Worm (Caenorhabditis elegans) whole organism, young adult: ENCODE results near the gene npr-2.

Source experiments
- B0019.2 ChIP-seq: fragments of 200-800 bp; sonication (Bioruptor generic); conservative IDR thresholded peaks from 2 replicates; pipeline ENCODE4 v1.3.6; 2022; ENCODE audit warnings: missing genetic modification reagents, missing genetic modification characterization, missing compliant biosample characterization
- B0035.1 ChIP-seq: sonication (generic microtip); optimal IDR thresholded peaks from 2 replicates; lab custom pipeline; 2016; ENCODE audit warnings: missing genetic modification characterization, mild to moderate bottlenecking, missing compliant biosample characterization, missing genotype, missing genetic modification reagents
- B0336.3 ChIP-seq: fragments of 200-800 bp; sonication (Bioruptor generic); IDR thresholded peaks from 2 replicates; pipeline ENCODE4 v1.3.6; 2022; ENCODE audit warnings: missing genetic modification characterization, missing compliant biosample characterization
- C06A6.2 ChIP-seq: fragments of 200-800 bp; sonication (Bioruptor generic); conservative IDR thresholded peaks from 2 replicates; pipeline ENCODE4 v1.3.6; 2022; ENCODE audit warnings: missing genetic modification characterization, missing compliant biosample characterization
- F10E7.11 ChIP-seq: sonication (generic microtip); optimal IDR thresholded peaks from 2 replicates; lab custom pipeline; 2017; ENCODE audit warnings: mild to moderate bottlenecking, missing genetic modification characterization, moderate library complexity, missing compliant biosample characterization
- F22D6.2 ChIP-seq: sonication (generic microtip); optimal IDR thresholded peaks from 2 replicates; lab custom pipeline; 2016; ENCODE audit warnings: mild to moderate bottlenecking, missing genetic modification characterization, missing compliant biosample characterization
- F33H1.4 ChIP-seq: fragments of 200-800 bp; sonication (Bioruptor generic); IDR thresholded peaks from 2 replicates; pipeline ENCODE4 v1.3.6; 2022; ENCODE audit warnings: missing genetic modification reagents, missing genetic modification characterization, missing compliant biosample characterization
- F55B11.4 ChIP-seq: sonication (generic microtip); optimal IDR thresholded peaks from 2 replicates; lab custom pipeline; 2016; ENCODE audit warnings: missing compliant biosample characterization, missing genetic modification characterization, borderline replicate concordance; ENCODE audit not compliant: insufficient read depth
- F57A8.1 ChIP-seq: fragments of 200-800 bp; sonication (Bioruptor generic); optimal IDR thresholded peaks from 2 replicates; lab custom pipeline; 2018; ENCODE audit warnings: mild to moderate bottlenecking, missing genetic modification characterization, moderate library complexity, missing compliant biosample characterization
- F57C9.4 ChIP-seq: sonication (generic microtip); optimal IDR thresholded peaks from 2 replicates; lab custom pipeline; 2017; ENCODE audit warnings: mild to moderate bottlenecking, missing genetic modification characterization, missing compliant biosample characterization
- Y67H2A.10 ChIP-seq: fragments of 200-800 bp; sonication (Bioruptor generic); conservative IDR thresholded peaks from 2 replicates; pipeline ENCODE4 v1.3.6; 2022; ENCODE audit warnings: missing genetic modification reagents, missing genetic modification characterization, missing compliant biosample characterization
- ZK185.1 ChIP-seq: sonication (generic microtip); optimal IDR thresholded peaks from 2 replicates; lab custom pipeline; 2016; ENCODE audit warnings: mild to moderate bottlenecking, missing genetic modification characterization, missing compliant biosample characterization; ENCODE audit not compliant: poor library complexity, severe bottlenecking
- akir-1 ChIP-seq: fragments of 200-800 bp; sonication (Bioruptor generic); optimal IDR thresholded peaks from 2 replicates; lab custom pipeline; 2018; ENCODE audit warnings: mild to moderate bottlenecking, missing genetic modification characterization, moderate library complexity, missing compliant biosample characterization
- atf-7 ChIP-seq: sonication (generic microtip); optimal IDR thresholded peaks from 2 replicates; lab custom pipeline; 2017; ENCODE audit warnings: mild to moderate bottlenecking, missing genetic modification characterization, missing compliant biosample characterization
- bed-1 ChIP-seq: fragments of 200-800 bp; sonication (Bioruptor generic); IDR thresholded peaks from 2 replicates; pipeline ENCODE4 v1.3.6; 2022; ENCODE audit warnings: missing genetic modification reagents, missing genetic modification characterization, missing compliant biosample characterization
- cebp-1 ChIP-seq, 2 experiments: fragments of 200-800 bp in 1 of 2; sonication (Bioruptor generic) in 1 of 2; sonication (generic microtip) in 1 of 2; IDR thresholded peaks in 1 of 2; optimal IDR thresholded peaks in 1 of 2; 2 replicates each; pipeline versions ENCODE4 v1.3.6 to Lab custom; 2017 to 2022; ENCODE audit warnings: missing compliant biosample characterization in 2 of 2, missing genetic modification characterization in 2 of 2, mild to moderate bottlenecking in 1 of 2, missing genetic modification reagents in 1 of 2, moderate library complexity in 1 of 2
- cebp-2 ChIP-seq: fragments of 200-800 bp; sonication (Bioruptor generic); IDR thresholded peaks from 2 replicates; pipeline ENCODE4 v1.3.6; 2022; ENCODE audit warnings: missing genetic modification characterization, missing compliant biosample characterization
- ceh-100 ChIP-seq: fragments of 200-800 bp; sonication (Bioruptor generic); IDR thresholded peaks from 2 replicates; pipeline ENCODE4 v1.3.6; 2022; ENCODE audit warnings: missing genetic modification reagents, missing genetic modification characterization, missing compliant biosample characterization
- ceh-40 ChIP-seq: fragments of 200-800 bp; sonication (Bioruptor generic); IDR thresholded peaks from 2 replicates; pipeline ENCODE4 v1.3.6; 2022; ENCODE audit warnings: missing genetic modification characterization, missing compliant biosample characterization
- ceh-58 ChIP-seq: fragments of 200-800 bp; sonication (Bioruptor generic); IDR thresholded peaks from 2 replicates; pipeline ENCODE4 v1.3.6; 2022; ENCODE audit warnings: missing genetic modification characterization, missing compliant biosample characterization
- ceh-79 ChIP-seq: sonication (generic microtip); optimal IDR thresholded peaks from 2 replicates; lab custom pipeline; 2017; ENCODE audit warnings: mild to moderate bottlenecking, missing genetic modification characterization, missing compliant biosample characterization
- die-1 ChIP-seq: sonication (generic microtip); optimal IDR thresholded peaks from 2 replicates; lab custom pipeline; 2016; ENCODE audit warnings: missing genotype, mild to moderate bottlenecking, missing genetic modification characterization, missing compliant biosample characterization
- dox-1 ChIP-seq: fragments of 200-800 bp; sonication (Bioruptor generic); IDR thresholded peaks from 2 replicates; pipeline ENCODE4 v1.3.6; 2022; ENCODE audit warnings: missing genetic modification reagents, missing genetic modification characterization, missing compliant biosample characterization
- egrh-3 ChIP-seq: fragments of 200-800 bp; sonication (Bioruptor generic); IDR thresholded peaks from 2 replicates; pipeline ENCODE4 v1.3.6; 2022; ENCODE audit warnings: missing genetic modification reagents, missing genetic modification characterization, missing compliant biosample characterization
- ekl-4 ChIP-seq: fragments of 200-800 bp; sonication (Bioruptor generic); IDR thresholded peaks from 2 replicates; pipeline ENCODE4 v1.3.6; 2022; ENCODE audit warnings: missing genetic modification reagents, missing genetic modification characterization, missing compliant biosample characterization
- ets-4 ChIP-seq: fragments of 200-800 bp; sonication (Bioruptor generic); optimal IDR thresholded peaks from 2 replicates; lab custom pipeline; 2018; ENCODE audit warnings: mild to moderate bottlenecking, missing genetic modification characterization, missing compliant biosample characterization
- fkh-3 ChIP-seq: sonication (generic microtip); optimal IDR thresholded peaks from 2 replicates; lab custom pipeline; 2016; ENCODE audit warnings: mild to moderate bottlenecking, missing genetic modification characterization, missing compliant biosample characterization
- hlh-26 ChIP-seq: fragments of 200-800 bp; sonication (Bioruptor generic); conservative IDR thresholded peaks from 2 replicates; pipeline ENCODE4 v1.3.6; 2022; ENCODE audit warnings: missing genetic modification reagents, missing genetic modification characterization, missing compliant biosample characterization
- hrde-1 ChIP-seq: sonication (generic microtip); optimal IDR thresholded peaks from 2 replicates; lab custom pipeline; 2016; ENCODE audit warnings: missing genetic modification characterization, mild to moderate bottlenecking, missing compliant biosample characterization, moderate library complexity, missing genotype, missing genetic modification reagents, borderline replicate concordance
- lag-1 ChIP-seq: fragments of 200-800 bp; sonication (Bioruptor generic); IDR thresholded peaks from 2 replicates; pipeline ENCODE4 v1.3.6; 2022; ENCODE audit warnings: missing genetic modification reagents, missing genetic modification characterization, missing compliant biosample characterization
- lin-26 ChIP-seq: fragments of 200-800 bp; sonication (Bioruptor generic); IDR thresholded peaks from 2 replicates; pipeline ENCODE4 v1.3.6; 2022; ENCODE audit warnings: missing genetic modification reagents, missing genetic modification characterization, missing compliant biosample characterization
- lin-40 ChIP-seq: sonication (generic microtip); optimal IDR thresholded peaks from 2 replicates; lab custom pipeline; 2016; ENCODE audit warnings: missing genetic modification characterization, mild to moderate bottlenecking, missing compliant biosample characterization, missing genotype, missing genetic modification reagents
- lsl-1 ChIP-seq: fragments of 200-800 bp; sonication (Bioruptor generic); optimal IDR thresholded peaks from 2 replicates; lab custom pipeline; 2018; ENCODE audit warnings: mild to moderate bottlenecking, missing genetic modification characterization, moderate library complexity, missing compliant biosample characterization
- madf-10 ChIP-seq: sonication (generic microtip); optimal IDR thresholded peaks from 2 replicates; lab custom pipeline; 2016; ENCODE audit warnings: mild to moderate bottlenecking, missing genetic modification characterization, missing compliant biosample characterization
- madf-8 ChIP-seq: fragments of 200-800 bp; sonication (Bioruptor generic); conservative IDR thresholded peaks from 2 replicates; pipeline ENCODE4 v1.3.6; 2022; ENCODE audit warnings: missing genetic modification reagents, missing genetic modification characterization, missing compliant biosample characterization
- mxl-1 ChIP-seq: sonication (generic microtip); optimal IDR thresholded peaks from 2 replicates; lab custom pipeline; 2016; ENCODE audit warnings: missing genetic modification characterization, missing compliant biosample characterization
- nhr-120 ChIP-seq: fragments of 200-800 bp; sonication (Bioruptor generic); IDR thresholded peaks from 2 replicates; pipeline ENCODE4 v1.3.6; 2022; ENCODE audit warnings: missing genetic modification characterization, missing compliant biosample characterization
- nhr-179 ChIP-seq: sonication (generic microtip); optimal IDR thresholded peaks from 2 replicates; lab custom pipeline; 2016; ENCODE audit warnings: mild to moderate bottlenecking, missing genetic modification characterization, missing compliant biosample characterization
- rec-8 ChIP-seq, 2 experiments: sonication (generic microtip); optimal IDR thresholded peaks; 2 replicates each; lab custom pipeline; 2016; ENCODE audit warnings: mild to moderate bottlenecking in 2 of 2, missing genetic modification characterization in 2 of 2, missing genetic modification reagents in 2 of 2, missing genotype in 2 of 2, missing biosample characterization in 1 of 2, missing compliant biosample characterization in 1 of 2, moderate library complexity in 1 of 2
- sea-2 ChIP-seq: fragments of 200-800 bp; sonication (Bioruptor generic); IDR thresholded peaks from 2 replicates; pipeline ENCODE4 v1.3.6; 2022; ENCODE audit warnings: missing genetic modification characterization, missing compliant biosample characterization
- snpc-1.3 ChIP-seq: sonication (generic microtip); optimal IDR thresholded peaks from 2 replicates; lab custom pipeline; 2017; ENCODE audit warnings: missing genetic modification characterization, mild to moderate bottlenecking, missing compliant biosample characterization, antibody characterized with exemption, moderate library complexity, missing genotype, missing genetic modification reagents; ENCODE audit not compliant: insufficient read depth
- tlf-1 ChIP-seq: fragments of 200-800 bp; sonication (Bioruptor generic); optimal IDR thresholded peaks from 2 replicates; lab custom pipeline; 2018; ENCODE audit warnings: mild to moderate bottlenecking, missing genetic modification characterization, missing compliant biosample characterization
- xnd-1 ChIP-seq: sonication (generic microtip); optimal IDR thresholded peaks from 2 replicates; lab custom pipeline; 2016; ENCODE audit warnings: missing genotype, missing genetic modification reagents, missing genetic modification characterization, missing compliant biosample characterization
- zim-3 ChIP-seq: sonication (generic microtip); optimal IDR thresholded peaks from 2 replicates; lab custom pipeline; 2017; ENCODE audit warnings: mild to moderate bottlenecking, missing genetic modification characterization, moderate library complexity, missing compliant biosample characterization
- ztf-22 ChIP-seq: fragments of 200-800 bp; sonication (Bioruptor generic); optimal IDR thresholded peaks from 2 replicates; lab custom pipeline; 2018; ENCODE audit warnings: mild to moderate bottlenecking, missing genetic modification characterization, moderate library complexity, missing compliant biosample characterization
- ztf-26 ChIP-seq: sonication (generic microtip); optimal IDR thresholded peaks from 2 replicates; lab custom pipeline; 2017; ENCODE audit warnings: missing genetic modification characterization, missing compliant biosample characterization
- ztf-6 ChIP-seq: fragments of 200-800 bp; sonication (Bioruptor generic); IDR thresholded peaks from 2 replicates; pipeline ENCODE4 v1.3.6; 2022; ENCODE audit warnings: missing genetic modification reagents, missing genetic modification characterization, missing compliant biosample characterization

npr-2 gene

DNA sequence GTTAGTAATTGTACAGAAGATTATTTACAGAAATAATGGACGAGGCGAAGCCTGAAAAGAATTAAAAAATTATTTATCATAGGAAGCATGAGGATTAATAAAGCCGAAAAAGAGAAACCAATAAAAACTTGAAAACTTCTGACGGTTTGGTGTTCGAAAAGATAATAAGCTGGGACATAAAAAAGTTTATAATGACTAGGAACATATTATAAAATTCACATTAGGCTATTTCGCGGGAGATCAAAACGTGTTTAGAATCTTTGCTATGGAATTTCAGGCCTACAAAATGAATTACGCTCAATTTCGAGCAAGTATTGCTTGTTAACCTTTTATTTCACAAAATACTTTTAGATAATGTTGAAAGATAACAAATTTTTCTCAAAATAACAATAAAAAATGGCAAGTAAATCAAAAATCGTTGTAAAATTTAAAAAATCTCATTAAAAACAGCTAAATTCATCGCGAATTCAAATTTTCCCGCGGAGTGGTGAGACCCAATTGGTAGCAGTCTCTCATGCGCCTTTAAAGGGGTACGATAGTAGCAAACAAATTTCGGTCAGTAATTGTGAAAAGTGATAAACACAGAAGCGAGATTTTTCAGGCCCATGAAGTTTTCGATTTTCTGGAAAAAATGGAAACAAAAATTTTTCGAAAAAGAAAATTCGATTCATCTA, 9.0 kb upstream of the npr-2 start, which contains the start of gene trcs-1 (continued):
- TF ChIP-seq dox-1 (peak; percentile 80; the same call in 1 of the 2 replicates), ztf-6 (GFP tag; lab: Robert Waterston, UW) (no peak), F57C9.4 (tag; lab: Kevin White, UChicago) (no peak), snpc-1.3 (tag; lab: Kevin White, UChicago) (peak; percentile 60), ztf-22 (no peak), atf-7 (no peak), xnd-1 (peak; percentile 96), zim-3 (tag; lab: Kevin White, UChicago) (no peak), F57A8.1 (GFP tag; lab: Kevin White, UChicago) (no peak), B0336.3 (GFP tag; lab: Robert Waterston, UW) (peak; percentile 70), cebp-1 (GFP tag; IDR thresholded peaks at IDR 0.05; lab: Robert Waterston, UW) (no peak), cebp-1 (tag; optimal IDR thresholded peaks at IDR 0.05; lab: Kevin White, UChicago) (no peak), tlf-1 (GFP tag; lab: Kevin White, UChicago) (peak; percentile 73), ets-4 (GFP tag; lab: Kevin White, UChicago) (no peak), B0035.1 (no peak), hrde-1 (tag; lab: Kevin White, UChicago) (no peak), ceh-58 (GFP tag; lab: Robert Waterston, UW) (no peak), B0019.2 (GFP tag; lab: Robert Waterston, UW) (no peak), ceh-79 (tag; lab: Kevin White, UChicago) (no peak), cebp-2 (GFP tag; lab: Robert Waterston, UW) (no peak), nhr-179 (no peak), lag-1 (GFP tag; lab: Robert Waterston, UW) (no peak), die-1 (no peak), F10E7.11 (no peak), ceh-100 (GFP tag; lab: Robert Waterston, UW) (no peak), madf-8 (GFP tag; lab: Robert Waterston, UW) (peak; percentile 92), nhr-120 (no peak), C06A6.2 (no peak), rec-8 (tag; optimal IDR thresholded peaks at IDR 0.05; lab: Kevin White, UChicago) (no peak), ztf-26 (tag; lab: Kevin White, UChicago) (no peak), Y67H2A.10 (GFP tag; lab: Robert Waterston, UW) (no peak), fkh-3 (no peak), F55B11.4 (tag; lab: Kevin White, UChicago) (no peak), lsl-1 (GFP tag; lab: Kevin White, UChicago) (peak; percentile 98), ZK185.1 (tag; lab: Kevin White, UChicago) (no peak), mxl-1 (tag; lab: Kevin White, UChicago) (no peak), ceh-40 (GFP tag; lab: Robert Waterston, UW) (no peak), lin-26 (no peak), hlh-26 (GFP tag; lab: Robert Waterston, UW) (no peak), madf-10 (tag; lab: Kevin White, UChicago) (no peak), lin-40 (tag; lab: Kevin White, UChicago) (no peak), egrh-3 (GFP tag; lab: Robert Waterston, UW) (no peak), akir-1 (GFP tag; lab: Kevin White, UChicago) (no peak), sea-2 (GFP tag; lab: Robert Waterston, UW) (no peak), ekl-4 (GFP tag; lab: Robert Waterston, UW) (no peak), F22D6.2 (tag; lab: Kevin White, UChicago) (no peak), F33H1.4 (GFP tag; lab: Robert Waterston, UW) (peak; percentile 96), bed-1 (no peak)
